4 worm cellular contexts compared by ENCODE assay signal in the genomic region with DNA sequence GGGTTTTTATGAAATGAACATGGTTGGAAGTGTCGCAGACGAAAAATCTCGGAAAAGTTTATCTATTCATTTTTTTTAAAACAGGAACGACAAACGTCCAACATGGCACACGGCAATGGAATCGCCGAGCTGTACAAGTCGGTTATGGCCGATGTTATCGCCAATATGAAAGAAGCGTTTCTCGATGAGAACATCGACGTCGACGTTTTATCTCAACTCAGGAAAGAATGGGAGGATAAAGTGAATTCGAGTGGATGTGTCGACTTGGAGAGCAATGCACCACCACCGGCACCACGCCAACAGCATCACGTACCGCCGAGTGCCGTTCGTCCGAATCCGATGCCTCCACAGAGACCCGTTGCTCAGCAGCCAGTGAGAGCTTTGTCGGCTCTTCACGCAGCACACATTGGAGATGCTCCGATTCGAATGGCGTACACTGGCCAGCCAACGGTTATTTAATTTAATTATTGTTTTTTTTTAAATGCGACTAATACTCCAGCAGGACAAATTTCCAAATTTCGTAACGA.
TF ChIP-seq lines count a peak whose summit lies in the region.

No protein-coding gene starts in this region.

TF ChIP-seq in whole organism, L1 larva, 84 proteins besides CTCF, POLR2A, EP300 and RAD21:
- TF ChIP-seq unc-98 (GFP tag; IDR thresholded peaks at IDR 0.05; lab: Robert Waterston, UW) (no peak), ceh-63 (GFP tag; optimal IDR thresholded peaks at IDR 0.05; lab: Kevin White, UChicago) (peak; percentile 50), hlh-4 (tag; optimal IDR thresholded peaks at IDR 0.05; lab: Kevin White, UChicago) (no peak), nhr-84 (tag; optimal IDR thresholded peaks at IDR 0.05; lab: Kevin White, UChicago) (no peak), alr-1 (tag; optimal IDR thresholded peaks at IDR 0.05; lab: Kevin White, UChicago; ENCODE audit: borderline replicate concordance) (peak; percentile 23), lin-39 (tag; optimal IDR thresholded peaks at IDR 0.05; lab: Kevin White, UChicago) (no peak), nhr-28 (tag; optimal IDR thresholded peaks at IDR 0.05; lab: Kevin White, UChicago) (no peak), efl-1 (optimal IDR thresholded peaks at IDR 0.05; lab: Kevin White, UChicago) (no peak), efl-1 (GFP tag; optimal IDR thresholded peaks at IDR 0.05 in 1 of 2; lab: Kevin White, UChicago) (peak in 1 of 2 experiments; percentile 40), dpl-1 (GFP tag; optimal IDR thresholded peaks at IDR 0.05; lab: Kevin White, UChicago) (no peak)
TF ChIP-seq in whole organism, L1 larva: peak in this region for 3.

TF ChIP-seq in whole organism, L2 larva, 48 proteins besides CTCF, POLR2A, EP300 and RAD21:
- peak; percentile 3 for TF ChIP-seq sma-9 (GFP tag; optimal IDR thresholded peaks at IDR 0.05; lab: Kevin White, UChicago)
- TF ChIP-seq sma-9 (tag; optimal IDR thresholded peaks at IDR 0.05; lab: Kevin White, UChicago), result no peak
- no peak for TF ChIP-seq aly-2 (tag; optimal IDR thresholded peaks at IDR 0.05; lab: Kevin White, UChicago)
TF ChIP-seq in whole organism, L2 larva: peak in this region for 1.

TF ChIP-seq in whole organism, L4 larva, 104 proteins besides CTCF, POLR2A, EP300 and RAD21:
- TF ChIP-seq ceh-62 (tag; optimal IDR thresholded peaks at IDR 0.05; lab: Kevin White, UChicago), result no peak
- no peak for TF ChIP-seq zag-1 (tag; optimal IDR thresholded peaks at IDR 0.05; lab: Kevin White, UChicago)
- TF ChIP-seq ZK337.2 (GFP tag; IDR thresholded peaks at IDR 0.05; lab: Robert Waterston, UW), result 0 out of 2 replicates have a peak, but pooled peaks have one; percentile 53
- peak; percentile 50 for TF ChIP-seq spr-3 (GFP tag; optimal IDR thresholded peaks at IDR 0.05; lab: Kevin White, UChicago)
- no peak for TF ChIP-seq F44E2.7 (GFP tag; IDR thresholded peaks at IDR 0.05; lab: Robert Waterston, UW)
- no peak for TF ChIP-seq nhr-10 (tag; optimal IDR thresholded peaks at IDR 0.05; lab: Kevin White, UChicago)
- TF ChIP-seq F49E8.2 (tag; optimal IDR thresholded peaks at IDR 0.05; lab: Kevin White, UChicago; ENCODE audit: borderline replicate concordance), result no peak
- TF ChIP-seq fos-1 (tag; optimal IDR thresholded peaks at IDR 0.05; lab: Kevin White, UChicago), result peak; percentile 19
- no peak for TF ChIP-seq ceh-82 (tag; optimal IDR thresholded peaks at IDR 0.05; lab: Kevin White, UChicago)
- TF ChIP-seq nhr-77 (tag; optimal IDR thresholded peaks at IDR 0.05; lab: Kevin White, UChicago), result no peak
- peak; percentile 3 for TF ChIP-seq duxl-1 (tag; optimal IDR thresholded peaks at IDR 0.05; lab: Kevin White, UChicago; ENCODE audit: poor library complexity)
- TF ChIP-seq egl-43 (GFP tag; IDR thresholded peaks at IDR 0.05; lab: Robert Waterston, UW), result peak; percentile 44; the same call in 1 of the 2 replicates
- TF ChIP-seq tra-1 (GFP tag; IDR thresholded peaks at IDR 0.05; lab: Robert Waterston, UW), result 0 out of 2 replicates have a peak, but pooled peaks have one; percentile 49
- TF ChIP-seq set-16 (GFP tag; IDR thresholded peaks at IDR 0.05; lab: Robert Waterston, UW), result peak; percentile 72
- TF ChIP-seq T26A8.4 (GFP tag; IDR thresholded peaks at IDR 0.05; lab: Robert Waterston, UW), result 0 out of 2 replicates have a peak, but pooled peaks have one; percentile 42
- 0 out of 2 replicates have a peak, but pooled peaks have one; percentile 40 for TF ChIP-seq dmd-8 (GFP tag; IDR thresholded peaks at IDR 0.05; lab: Robert Waterston, UW)
- no peak for TF ChIP-seq nhr-6 (tag; optimal IDR thresholded peaks at IDR 0.05; lab: Kevin White, UChicago)

TF ChIP-seq in whole organism, young adult, 124 proteins besides CTCF, POLR2A, EP300 and RAD21:
- TF ChIP-seq F22D6.2 (tag; optimal IDR thresholded peaks at IDR 0.05; lab: Kevin White, UChicago) (no peak), hmg-1.2 (GFP tag; IDR thresholded peaks at IDR 0.05; lab: Robert Waterston, UW) (0 out of 2 replicates have a peak, but pooled peaks have one; percentile 5), athp-1 (tag; optimal IDR thresholded peaks at IDR 0.05; lab: Kevin White, UChicago) (no peak), aptf-2 (GFP tag; conservative IDR thresholded peaks at IDR 0.05; lab: Robert Waterston, UW) (no peak), nfyb-1 (GFP tag; IDR thresholded peaks at IDR 0.05; lab: Robert Waterston, UW) (peak; percentile 66; the same call in 1 of the 2 replicates), F39B2.1 (GFP tag; IDR thresholded peaks at IDR 0.05; lab: Robert Waterston, UW) (no peak), mcd-1 (GFP tag; IDR thresholded peaks at IDR 0.05; lab: Robert Waterston, UW) (0 out of 2 replicates have a peak, but pooled peaks have one; percentile 21), K11D2.4 (GFP tag; IDR thresholded peaks at IDR 0.05; lab: Robert Waterston, UW) (0 out of 2 replicates have a peak, but pooled peaks have one; percentile 16), snpc-3.4 (tag; optimal IDR thresholded peaks at IDR 0.05; lab: Kevin White, UChicago) (no peak), zfh-2 (GFP tag; conservative IDR thresholded peaks at IDR 0.05; lab: Robert Waterston, UW) (peak; percentile 76; the same call in 1 of the 2 replicates), egl-44 (GFP tag; IDR thresholded peaks at IDR 0.05; lab: Robert Waterston, UW) (peak; percentile 33; the same call in 1 of the 2 replicates)
